Fruit fly (Drosophila melanogaster) whole organism, embryonic: ENCODE results near the gene CG9664.
A peak's percentile ranks its signal among the peaks of the same experiment; 100 is the strongest.

Experiments used
- Bgb ChIP-seq: fragments of 200-800 bp; sonication (Bioruptor generic); IDR thresholded peaks from 2 replicates; pipeline ENCODE4 v1.3.6; 2022; ENCODE audit warnings: missing biosample characterization, missing genetic modification characterization; ENCODE audit not compliant: partially characterized antibody
- Blimp-1 ChIP-seq: fragments of 200-800 bp; sonication (Bioruptor generic); optimal IDR thresholded peaks from 3 replicates; lab custom pipeline; 2018; ENCODE audit warnings: missing biosample characterization, missing genetic modification characterization, mild to moderate bottlenecking, moderate library complexity, missing genetic modification reagents
- CG10366 ChIP-seq: fragments of 200-800 bp; sonication (Bioruptor generic); IDR thresholded peaks from 2 replicates; pipeline ENCODE4 v1.3.6; 2022; ENCODE audit warnings: missing biosample characterization, missing genetic modification characterization
- CG12391 ChIP-seq: fragments of 200-800 bp; sonication (Bioruptor generic); optimal IDR thresholded peaks from 3 replicates; lab custom pipeline; 2018; ENCODE audit warnings: missing biosample characterization, mild to moderate bottlenecking, missing genetic modification characterization, moderate library complexity
- CG13296 ChIP-seq: fragments of 200-800 bp; sonication (Bioruptor generic); optimal IDR thresholded peaks from 3 replicates; lab custom pipeline; 2018; ENCODE audit warnings: missing biosample characterization, mild to moderate bottlenecking, missing genetic modification characterization
- CG14014 ChIP-seq: fragments of 200-800 bp; sonication (Bioruptor generic); IDR thresholded peaks from 2 replicates; pipeline ENCODE4 v1.3.6; 2022; ENCODE audit warnings: missing biosample characterization, missing genetic modification characterization
- CG17385 ChIP-seq: fragments of 200-800 bp; sonication (Bioruptor generic); optimal IDR thresholded peaks from 3 replicates; lab custom pipeline; 2018; ENCODE audit warnings: missing biosample characterization, mild to moderate bottlenecking, missing genetic modification characterization
- CG18599 ChIP-seq: fragments of 200-800 bp; sonication (Bioruptor generic); optimal IDR thresholded peaks from 3 replicates; lab custom pipeline; 2017; ENCODE audit warnings: missing biosample characterization, missing genetic modification characterization, mild to moderate bottlenecking, moderate library complexity, missing genetic modification reagents
- CG2120 ChIP-seq: fragments of 200-800 bp; sonication (Bioruptor generic); optimal IDR thresholded peaks from 3 replicates; lab custom pipeline; 2016; ENCODE audit warnings: missing biosample characterization, missing genetic modification characterization
- CG2129 ChIP-seq: fragments of 200-800 bp; sonication (Bioruptor generic); IDR thresholded peaks from 2 replicates; pipeline ENCODE4 v1.3.6; 2022; ENCODE audit warnings: missing biosample characterization, missing genetic modification characterization; ENCODE audit not compliant: partially characterized antibody
- CG2678 ChIP-seq: fragments of 200-800 bp; sonication (Bioruptor generic); optimal IDR thresholded peaks from 3 replicates; lab custom pipeline; 2019; ENCODE audit warnings: missing biosample characterization, mild to moderate bottlenecking, missing genetic modification characterization, moderate library complexity
- CG2889 ChIP-seq: fragments of 200-800 bp; sonication (Bioruptor generic); IDR thresholded peaks from 3 replicates; pipeline ENCODE4 v1.3.6; 2022; ENCODE audit warnings: missing biosample characterization, missing genetic modification characterization
- CG30403 ChIP-seq: fragments of 200-800 bp; sonication (Bioruptor generic); optimal IDR thresholded peaks from 3 replicates; lab custom pipeline; 2016; ENCODE audit warnings: missing biosample characterization, missing genetic modification characterization
- CG4854 ChIP-seq: fragments of 200-800 bp; sonication (Bioruptor generic); optimal IDR thresholded peaks from 2 replicates; lab custom pipeline; 2016; ENCODE audit warnings: missing biosample characterization, missing genetic modification characterization, inconsistent platforms
- CG6689 ChIP-seq: fragments of 200-800 bp; sonication (Bioruptor generic); IDR thresholded peaks from 2 replicates; pipeline ENCODE4 v1.3.6; 2022; ENCODE audit warnings: missing biosample characterization, missing genetic modification characterization
- D19A ChIP-seq: fragments of 200-800 bp; optimal IDR thresholded peaks from 3 replicates; lab custom pipeline; 2019; ENCODE audit warnings: missing biosample characterization, mild to moderate bottlenecking, missing genetic modification characterization, moderate library complexity
- Dad ChIP-seq: fragments of 200-800 bp; sonication (Bioruptor generic); optimal IDR thresholded peaks from 3 replicates; lab custom pipeline; 2016; ENCODE audit warnings: missing biosample characterization, missing genetic modification characterization
- Doc3 ChIP-seq: fragments of 200-800 bp; sonication (Bioruptor generic); IDR thresholded peaks from 3 replicates; pipeline ENCODE4 v1.3.6; 2022; ENCODE audit warnings: missing biosample characterization, missing genetic modification characterization; ENCODE audit not compliant: partially characterized antibody
- Drgx ChIP-seq: fragments of 200-800 bp; sonication (Bioruptor generic); IDR thresholded peaks from 2 replicates; pipeline ENCODE4 v1.3.6; 2022; ENCODE audit warnings: missing biosample characterization, missing genetic modification characterization
- Gug ChIP-seq: fragments of 200-800 bp; sonication (Bioruptor generic); IDR thresholded peaks from 4 replicates; pipeline ENCODE4 v1.3.6; 2022; ENCODE audit warnings: missing biosample characterization, missing genetic modification characterization
- H15 ChIP-seq: fragments of 200-800 bp; sonication (Bioruptor generic); IDR thresholded peaks from 3 replicates; pipeline ENCODE4 v1.3.6; 2022; ENCODE audit warnings: missing biosample characterization, missing genetic modification characterization
- Hr51 ChIP-seq, 2 experiments: fragments of 200-800 bp; sonication (Bioruptor generic); optimal IDR thresholded peaks; 2 replicates in 1 of 2; 3 replicates in 1 of 2; lab custom pipeline; 2016 to 2018; ENCODE audit warnings: missing biosample characterization in 2 of 2, missing genetic modification characterization in 2 of 2, mild to moderate bottlenecking in 1 of 2, moderate library complexity in 1 of 2
- Hsf ChIP-seq: fragments of 200-800 bp; sonication (Bioruptor generic); optimal IDR thresholded peaks from 3 replicates; lab custom pipeline; 2016; ENCODE audit warnings: missing biosample characterization, missing genetic modification characterization
- Myb ChIP-seq: fragments of 200-800 bp; sonication (Bioruptor generic); optimal IDR thresholded peaks from 2 replicates; lab custom pipeline; 2016; ENCODE audit warnings: missing biosample characterization, missing genetic modification characterization
- PHDP ChIP-seq: fragments of 200-800 bp; sonication (Bioruptor generic); optimal IDR thresholded peaks from 3 replicates; lab custom pipeline; 2018; ENCODE audit warnings: missing biosample characterization, mild to moderate bottlenecking, missing genetic modification characterization, moderate library complexity
- Sox100B ChIP-seq: fragments of 200-800 bp; sonication (Bioruptor generic); optimal IDR thresholded peaks from 3 replicates; lab custom pipeline; 2018; ENCODE audit warnings: missing biosample characterization, mild to moderate bottlenecking, missing genetic modification characterization
- Sox102F ChIP-seq: fragments of 200-800 bp; sonication (Bioruptor generic); optimal IDR thresholded peaks from 2 replicates; lab custom pipeline; 2018; ENCODE audit warnings: missing biosample characterization, mild to moderate bottlenecking, missing genetic modification characterization, moderate library complexity
- Xbp1 ChIP-seq: fragments of 200-800 bp; sonication (Bioruptor generic); optimal IDR thresholded peaks from 3 replicates; lab custom pipeline; 2016; ENCODE audit warnings: missing biosample characterization, mild to moderate bottlenecking, missing genetic modification characterization
- cato ChIP-seq: fragments of 200-800 bp; sonication (Bioruptor generic); optimal IDR thresholded peaks from 2 replicates; lab custom pipeline; 2016; ENCODE audit warnings: missing biosample characterization, missing genetic modification characterization, borderline replicate concordance
- danr ChIP-seq: fragments of 200-800 bp; sonication (Bioruptor generic); IDR thresholded peaks from 2 replicates; pipeline ENCODE4 v1.3.6; 2022; ENCODE audit warnings: missing biosample characterization, missing genetic modification characterization
- dpn ChIP-seq, 2 experiments: fragments of 200-800 bp; sonication (Bioruptor generic); optimal IDR thresholded peaks; 3 replicates each; lab custom pipeline; 2016; ENCODE audit warnings: missing biosample characterization in 2 of 2, missing genetic modification characterization in 2 of 2
- fd96Cb ChIP-seq: fragments of 200-800 bp; sonication (Bioruptor generic); optimal IDR thresholded peaks from 2 replicates; lab custom pipeline; 2018; ENCODE audit warnings: missing biosample characterization, mild to moderate bottlenecking, missing genetic modification characterization, moderate library complexity
- gem ChIP-seq: fragments of 200-800 bp; sonication (Bioruptor generic); optimal IDR thresholded peaks from 2 replicates; lab custom pipeline; 2019; ENCODE audit warnings: missing biosample characterization, mild to moderate bottlenecking, missing genetic modification characterization, moderate library complexity
- ind ChIP-seq: fragments of 200-800 bp; sonication (Bioruptor generic); optimal IDR thresholded peaks from 3 replicates; lab custom pipeline; 2016; ENCODE audit warnings: missing biosample characterization, missing genetic modification characterization
- jing ChIP-seq: fragments of 200-800 bp; sonication (Bioruptor generic); optimal IDR thresholded peaks from 2 replicates; lab custom pipeline; 2018; ENCODE audit warnings: missing biosample characterization, mild to moderate bottlenecking, missing genetic modification characterization
- lilli ChIP-seq: fragments of 200-800 bp; sonication (Bioruptor generic); optimal IDR thresholded peaks from 3 replicates; lab custom pipeline; 2016; ENCODE audit warnings: missing biosample characterization, missing genetic modification characterization
- mirr ChIP-seq: fragments of 200-800 bp; sonication (Bioruptor generic); optimal IDR thresholded peaks from 3 replicates; lab custom pipeline; 2018; ENCODE audit warnings: missing biosample characterization, mild to moderate bottlenecking, missing genetic modification characterization
- nmo ChIP-seq: fragments of 200-800 bp; sonication (Bioruptor generic); optimal IDR thresholded peaks from 2 replicates; lab custom pipeline; 2018; ENCODE audit warnings: missing biosample characterization, mild to moderate bottlenecking, missing genetic modification characterization, moderate library complexity
- oc ChIP-seq: fragments of 200-800 bp; sonication (Bioruptor generic); optimal IDR thresholded peaks from 2 replicates; lab custom pipeline; 2018; ENCODE audit warnings: missing biosample characterization, mild to moderate bottlenecking, missing genetic modification characterization, moderate library complexity
- pb ChIP-seq: fragments of 200-800 bp; sonication (Bioruptor generic); optimal IDR thresholded peaks from 3 replicates; lab custom pipeline; 2016; ENCODE audit warnings: missing biosample characterization, missing genetic modification characterization
- pfk ChIP-seq: fragments of 200-800 bp; sonication (Bioruptor generic); optimal IDR thresholded peaks from 2 replicates; lab custom pipeline; 2018; ENCODE audit warnings: missing biosample characterization, mild to moderate bottlenecking, missing genetic modification characterization, moderate library complexity
- prd ChIP-seq, 3 experiments: fragments of >200 bp in 2 of 3; fragments of 200-800 bp in 1 of 3; sonication (Bioruptor generic) in 1 of 3; optimal IDR thresholded peaks in 2 of 3; IDR thresholded peaks in 1 of 3; 2 replicates in 2 of 3; 3 replicates in 1 of 3; pipeline versions ENCODE4 v1.3.6 to Lab custom; 2017 to 2022; ENCODE audit warnings: missing biosample characterization in 1 of 3, missing genetic modification characterization in 1 of 3
- sens ChIP-seq: fragments of 200-800 bp; sonication (Bioruptor generic); peaks from one replicate; lab custom pipeline; 2016; ENCODE audit warnings: missing biosample characterization, missing genetic modification characterization
- seq ChIP-seq: fragments of 200-800 bp; sonication (Bioruptor generic); IDR thresholded peaks from 2 replicates; pipeline ENCODE4 v1.3.6; 2022; ENCODE audit warnings: missing biosample characterization, missing genetic modification characterization
- slp2 ChIP-seq: fragments of 200-800 bp; sonication (Bioruptor generic); optimal IDR thresholded peaks from 2 replicates; lab custom pipeline; 2016; ENCODE audit warnings: missing biosample characterization, missing genetic modification characterization
- tll ChIP-seq, 2 experiments: fragments of 200-800 bp in 1 of 2; fragments of >200 bp in 1 of 2; sonication (Bioruptor generic) in 1 of 2; optimal IDR thresholded peaks; 2 replicates each; lab custom pipeline; 2017 to 2019; ENCODE audit warnings: missing biosample characterization in 2 of 2, missing genetic modification characterization in 2 of 2, mild to moderate bottlenecking in 1 of 2, moderate library complexity in 1 of 2
- ttk ChIP-seq: fragments of 200-800 bp; sonication (Bioruptor generic); IDR thresholded peaks from 2 replicates; pipeline ENCODE4 v2.1.2; 2022; ENCODE audit warnings: missing biosample characterization, missing genetic modification characterization
- tx ChIP-seq: fragments of 200-800 bp; sonication (Bioruptor generic); optimal IDR thresholded peaks from 2 replicates; lab custom pipeline; 2016; ENCODE audit warnings: missing biosample characterization, missing genetic modification characterization

The CG9664 gene

dm6 chr2L:3341231-3341935 lies 46.9 kb upstream of the CG9664 start (continued):
- TF ChIP-seq seq (GFP tag; lab: Robert Waterston, UW) (0 out of 2 replicates have a peak, but pooled peaks have one; percentile 20), Sox102F (GFP tag; lab: Kevin White, UChicago) (peak; percentile 72), CG4854 (GFP tag; lab: Kevin White, UChicago) (no peak), tll (GFP tag; optimal IDR thresholded peaks at IDR 0.05; lab: Kevin White, UChicago) (no peak), nmo (GFP tag; lab: Kevin White, UChicago) (peak; percentile 6), CG2120 (GFP tag; lab: Kevin White, UChicago) (peak; percentile 11), pb (GFP tag; lab: Kevin White, UChicago) (no peak), H15 (GFP tag; lab: Robert Waterston, UW) (no peak), PHDP (tag; lab: Kevin White, UChicago) (peak; percentile 48), Drgx (0 out of 2 replicates have a peak, but pooled peaks have one; percentile 11), Doc3 (GFP tag; lab: Robert Waterston, UW) (no peak), D19A (tag; lab: Kevin White, UChicago) (peak; percentile 9), CG10366 (0 out of 2 replicates have a peak, but pooled peaks have one; percentile 21), Myb (GFP tag; lab: Kevin White, UChicago) (no peak), Bgb (no peak), CG2678 (peak; percentile 41), ttk (no peak), CG2129 (GFP tag; lab: Robert Waterston, UW) (no peak), CG14014 (GFP tag; lab: Robert Waterston, UW) (no peak), CG17385 (GFP tag; lab: Kevin White, UChicago) (peak; percentile 1), ind (GFP tag; lab: Kevin White, UChicago) (peak; percentile 5), prd (optimal IDR thresholded peaks at IDR 0.05; lab: Kevin White, UChicago) (no peak), prd (GFP tag; IDR thresholded peaks at IDR 0.05; lab: Robert Waterston, UW) (no peak), sens (GFP tag; lab: Kevin White, UChicago) (no peak), Sox100B (peak; percentile 2), Blimp-1 (GFP tag; lab: Kevin White, UChicago) (peak; percentile 50), pfk (no peak), CG18599 (GFP tag; lab: Kevin White, UChicago) (peak; percentile 19), dpn (GFP tag; optimal IDR thresholded peaks at IDR 0.05; lab: Kevin White, UChicago) (peak in 1 of 2 experiments; percentile 29), Xbp1 (peak; percentile 2), oc (tag; lab: Kevin White, UChicago) (no peak), fd96Cb (tag; lab: Kevin White, UChicago) (peak; percentile 1), tx (GFP tag; lab: Kevin White, UChicago) (no peak), gem (tag; lab: Kevin White, UChicago) (peak; percentile 67), CG30403 (GFP tag; lab: Kevin White, UChicago) (peak; percentile 3), Gug (GFP tag; lab: Robert Waterston, UW) (no peak), Hsf (GFP tag; lab: Kevin White, UChicago) (no peak), cato (GFP tag; lab: Kevin White, UChicago) (no peak), CG12391 (tag; lab: Kevin White, UChicago) (peak; percentile 34), CG13296 (no peak), jing (GFP tag; lab: Kevin White, UChicago) (no peak), CG2889 (GFP tag; lab: Robert Waterston, UW) (no peak), danr (no peak), Hr51 (GFP tag; optimal IDR thresholded peaks at IDR 0.05; lab: Kevin White, UChicago) (peak in 1 of 2 experiments; percentile 26), slp2 (GFP tag; lab: Kevin White, UChicago) (no peak), mirr (GFP tag; lab: Kevin White, UChicago) (no peak), CG6689 (GFP tag; lab: Robert Waterston, UW) (0 out of 2 replicates have a peak, but pooled peaks have one; percentile 14), lilli (GFP tag; lab: Kevin White, UChicago) (no peak), Dad (no peak)
